Worm (Caenorhabditis elegans): ENCODE data around the gene str-150.

DNA sequence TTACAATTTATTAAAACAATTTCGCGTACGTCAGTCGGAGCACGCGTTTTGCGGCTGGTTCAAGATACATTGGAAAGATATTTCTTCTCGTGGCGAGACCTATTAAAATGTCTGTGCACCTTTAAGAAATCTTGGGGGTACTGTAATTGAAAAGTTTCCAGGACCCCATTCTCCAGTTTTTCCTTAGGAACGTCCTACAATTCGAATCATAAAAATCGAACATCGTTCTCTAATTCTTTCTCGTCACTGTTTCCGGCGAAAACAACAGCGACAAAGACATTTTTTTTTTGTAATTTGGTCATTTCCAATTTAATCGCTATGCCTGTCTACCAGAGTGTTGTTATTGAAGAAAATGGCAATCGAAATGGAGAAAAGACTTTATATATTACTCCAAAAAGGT is 46.4 kb upstream of the str-150 start, which contains the start of gene Y32B12B.1:
- TF ChIP-seq F13C5.2 (tag; optimal IDR thresholded peaks at IDR 0.05) (no peak), B0310.2 (tag; optimal IDR thresholded peaks at IDR 0.05) (no peak), ama-1 (optimal IDR thresholded peaks at IDR 0.05) (no peak), flt-1 (GFP tag; IDR thresholded peaks at IDR 0.05) (no peak), hnd-1 (tag; optimal IDR thresholded peaks at IDR 0.05) (no peak), tra-4 (tag; optimal IDR thresholded peaks at IDR 0.05) (no peak), aly-1 (tag; optimal IDR thresholded peaks at IDR 0.05) (no peak), tbx-37 (GFP tag; conservative IDR thresholded peaks at IDR 0.05) (no peak), pes-1 (GFP tag; IDR thresholded peaks at IDR 0.05) (no peak), ets-7 (tag; optimal IDR thresholded peaks at IDR 0.05) (no peak), ceh-13 (GFP tag; optimal IDR thresholded peaks at IDR 0.05) (no peak), hmg-4 (GFP tag; optimal IDR thresholded peaks at IDR 0.05) (no peak)
